Worm (Caenorhabditis elegans) whole organism, midembryonic: ENCODE results near the gene Y62H9A.8.

Experiments
- T22C8.4 ChIP-seq: fragments of 200-800 bp; sonication (Bioruptor generic); IDR thresholded peaks from 2 replicates; pipeline ENCODE4 v1.3.6; 2022; ENCODE audit warnings: missing genetic modification characterization, missing compliant biosample characterization
- cog-1 ChIP-seq: sonication (generic microtip); optimal IDR thresholded peaks from 2 replicates; lab custom pipeline; 2016; ENCODE audit warnings: missing genetic modification characterization, missing compliant biosample characterization
- klf-2 ChIP-seq: fragments of 200-800 bp; sonication (Bioruptor generic); conservative IDR thresholded peaks from 2 replicates; pipeline ENCODE4 v1.3.6; 2022; ENCODE audit warnings: missing genetic modification reagents, missing genetic modification characterization, missing compliant biosample characterization
- med-1 ChIP-seq: sonication (generic microtip); optimal IDR thresholded peaks from 2 replicates; lab custom pipeline; 2017; ENCODE audit warnings: missing genetic modification characterization, mild to moderate bottlenecking, missing compliant biosample characterization, antibody characterized with exemption, missing genetic modification reagents; ENCODE audit not compliant: insufficient read depth
- ztf-29 ChIP-seq: fragments of 200-800 bp; sonication (Bioruptor generic); IDR thresholded peaks from 2 replicates; pipeline ENCODE4 v1.3.6; 2022; ENCODE audit warnings: missing genetic modification reagents, missing genetic modification characterization, missing compliant biosample characterization

DNA sequence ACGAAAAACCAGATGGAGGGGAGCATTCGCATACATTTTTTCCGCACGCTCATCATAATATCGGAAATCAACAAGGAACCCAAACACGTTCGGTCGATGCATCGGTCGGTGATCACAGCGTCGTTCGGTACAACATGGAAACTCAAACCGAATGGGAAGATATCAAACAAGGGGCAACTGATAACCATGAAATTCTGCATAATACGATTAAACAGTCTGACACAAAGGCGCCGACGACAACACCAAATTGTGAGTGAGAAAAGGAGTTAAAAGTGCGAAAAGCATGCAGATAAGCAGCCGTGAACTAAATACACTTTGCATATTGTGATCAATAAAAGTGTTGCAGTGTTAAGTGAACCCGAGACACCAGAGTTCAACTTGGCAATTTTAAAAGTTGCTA lies 33.0 kb upstream of the Y62H9A.8 start:
- TF ChIP-seq med-1 (GFP tag; lab: Kevin White, UChicago) (no peak), ztf-29 (GFP tag; lab: Robert Waterston, UW) (no peak), klf-2 (GFP tag; lab: Robert Waterston, UW) (no peak), T22C8.4 (GFP tag; lab: Robert Waterston, UW) (no peak), cog-1 (no peak)
